Fruit fly (Drosophila melanogaster) whole organism, pupa: Measurements from ENCODE around the gene CG17726.

Source experiments
- CG10348 ChIP-seq: fragments of 200-800 bp; sonication (Bioruptor generic); IDR thresholded peaks from 2 replicates; pipeline ENCODE4 v1.3.6; 2022; ENCODE audit warnings: missing biosample characterization, missing genetic modification characterization
- CG12605 ChIP-seq: fragments of 200-800 bp; sonication (Bioruptor generic); IDR thresholded peaks from 2 replicates; pipeline ENCODE4 v1.3.6; 2022; ENCODE audit warnings: missing biosample characterization, missing genetic modification characterization
- CG13204 ChIP-seq: fragments of 200-800 bp; sonication (Bioruptor generic); optimal IDR thresholded peaks from 2 replicates; lab custom pipeline; 2018; ENCODE audit warnings: missing biosample characterization, mild to moderate bottlenecking, missing genetic modification characterization, moderate library complexity
- CG14655 ChIP-seq: fragments of 200-800 bp; sonication (Bioruptor generic); optimal IDR thresholded peaks from 3 replicates; lab custom pipeline; 2017; ENCODE audit warnings: mild to moderate bottlenecking, missing biosample characterization, missing genetic modification reagents, missing genetic modification characterization
- CG15710 ChIP-seq: fragments of 200-800 bp; sonication (Bioruptor generic); optimal IDR thresholded peaks from 2 replicates; lab custom pipeline; 2018; ENCODE audit warnings: missing biosample characterization, mild to moderate bottlenecking, missing genetic modification characterization, moderate library complexity
- CG17806 ChIP-seq: fragments of 200-800 bp; sonication (Bioruptor generic); optimal IDR thresholded peaks from 2 replicates; lab custom pipeline; 2018; ENCODE audit warnings: missing biosample characterization, mild to moderate bottlenecking, missing genetic modification characterization, moderate library complexity
- CG32121 ChIP-seq: fragments of 200-800 bp; sonication (Bioruptor generic); IDR thresholded peaks from 2 replicates; pipeline ENCODE4 v1.3.6; 2022; ENCODE audit warnings: missing biosample characterization, missing genetic modification characterization
- CG34367 ChIP-seq: fragments of 200-800 bp; sonication (Bioruptor generic); optimal IDR thresholded peaks from 2 replicates; lab custom pipeline; 2018; ENCODE audit warnings: missing biosample characterization, mild to moderate bottlenecking, missing genetic modification characterization
- CG4496 ChIP-seq: fragments of 200-800 bp; sonication (Bioruptor generic); IDR thresholded peaks from 3 replicates; pipeline ENCODE4 v1.3.6; 2022; ENCODE audit warnings: missing biosample characterization, missing genetic modification characterization
- CG8159 ChIP-seq: fragments of 200-800 bp; sonication (Bioruptor generic); optimal IDR thresholded peaks from 3 replicates; lab custom pipeline; 2018; ENCODE audit warnings: missing biosample characterization, mild to moderate bottlenecking, missing genetic modification characterization, moderate library complexity
- CG8301 ChIP-seq: fragments of 200-800 bp; sonication (Bioruptor generic); optimal IDR thresholded peaks from 2 replicates; lab custom pipeline; 2018; ENCODE audit warnings: missing biosample characterization, mild to moderate bottlenecking, missing genetic modification characterization
- CG9948 ChIP-seq: fragments of 200-800 bp; sonication (Bioruptor generic); optimal IDR thresholded peaks from 2 replicates; lab custom pipeline; 2018; ENCODE audit warnings: missing biosample characterization, mild to moderate bottlenecking, missing genetic modification characterization, moderate library complexity
- D1 ChIP-seq: fragments of 200-800 bp; sonication (Bioruptor generic); optimal IDR thresholded peaks from 2 replicates; lab custom pipeline; 2018; ENCODE audit warnings: missing biosample characterization, mild to moderate bottlenecking, missing genetic modification characterization, moderate library complexity
- EcR ChIP-seq: fragments of 200-800 bp; sonication (Bioruptor generic); optimal IDR thresholded peaks from 3 replicates; lab custom pipeline; 2019; ENCODE audit warnings: missing biosample characterization, missing genetic modification characterization, mild to moderate bottlenecking, moderate library complexity, missing genetic modification reagents
- Ets98B ChIP-seq: fragments of 200-800 bp; sonication (Bioruptor generic); IDR thresholded peaks from 2 replicates; pipeline ENCODE4 v1.3.6; 2022; ENCODE audit warnings: missing biosample characterization, missing genetic modification characterization
- Pif1A ChIP-seq: fragments of 200-800 bp; sonication (Bioruptor generic); optimal IDR thresholded peaks from 3 replicates; lab custom pipeline; 2016; ENCODE audit warnings: missing biosample characterization, missing genetic modification characterization
- Pif1B ChIP-seq: fragments of 200-800 bp; sonication (Bioruptor generic); optimal IDR thresholded peaks from 3 replicates; lab custom pipeline; 2016; ENCODE audit warnings: missing biosample characterization, missing genetic modification characterization
- Snoo ChIP-seq: fragments of 200-800 bp; sonication (Bioruptor generic); optimal IDR thresholded peaks from 3 replicates; lab custom pipeline; 2017; ENCODE audit warnings: missing biosample characterization, mild to moderate bottlenecking, missing genetic modification characterization, inconsistent platforms
- fd96Ca ChIP-seq: fragments of 200-800 bp; sonication (Bioruptor generic); IDR thresholded peaks from 3 replicates; pipeline ENCODE4 v1.3.6; 2022; ENCODE audit warnings: missing biosample characterization, missing genetic modification characterization
- gl ChIP-seq: fragments of 200-800 bp; sonication (Bioruptor generic); optimal IDR thresholded peaks from 2 replicates; lab custom pipeline; 2018; ENCODE audit warnings: missing biosample characterization, mild to moderate bottlenecking, missing genetic modification characterization
- rn ChIP-seq: fragments of 200-800 bp; sonication (Bioruptor generic); IDR thresholded peaks from 2 replicates; pipeline ENCODE4 v1.3.6; 2022; ENCODE audit warnings: missing biosample characterization, missing genetic modification characterization

CG17726 gene

DNA sequence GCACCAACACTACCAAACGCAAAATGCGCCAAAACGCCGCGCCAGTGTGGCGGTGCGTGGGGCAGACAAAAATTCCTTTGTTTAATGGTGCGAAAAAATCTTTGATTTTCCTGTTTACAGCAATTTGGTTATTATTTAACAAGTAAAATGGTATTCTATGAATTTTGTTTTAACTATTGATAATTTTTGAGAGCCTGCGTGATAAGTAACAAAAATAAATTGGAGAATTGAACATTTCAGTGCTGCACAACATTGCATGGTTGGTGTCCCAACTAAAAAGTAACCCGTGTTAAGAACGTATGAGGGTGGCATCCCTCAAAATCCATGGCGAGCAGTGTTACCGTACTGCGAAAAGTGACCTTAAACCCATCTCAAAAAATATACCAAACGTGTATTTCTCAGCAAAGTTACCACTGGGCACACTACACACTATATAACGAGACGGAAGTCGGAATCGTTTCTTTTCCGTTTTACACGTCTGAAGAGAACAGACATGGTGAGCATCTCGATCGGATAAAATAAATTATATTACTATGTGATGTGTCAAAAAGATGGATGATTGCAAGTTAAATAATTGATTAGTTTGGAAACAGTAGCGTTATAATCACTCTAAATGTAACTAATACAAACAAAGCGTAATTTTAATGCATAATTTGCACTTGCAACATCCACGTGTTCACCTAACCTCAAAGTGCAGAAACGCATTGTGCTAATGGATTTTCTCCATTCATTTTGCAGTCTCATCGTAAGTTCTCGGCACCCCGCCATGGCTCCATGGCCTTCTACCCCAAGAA is 4.9 kb upstream of the CG17726 start, which contains the start of the genes CG6693 and RpL3:
Gene CG6693, minus strand, starts transcription at position 203 of the 794 bp plus-strand sequence.
Gene RpL3, plus strand, starts transcription at position 458 of the 794 bp plus-strand sequence.
- TF ChIP-seq Snoo (peak; percentile 81), D1 (tag; lab: Kevin White, UChicago) (no peak), rn (GFP tag; lab: Robert Waterston, UW) (no peak), CG4496 (peak; percentile 78), gl (peak; percentile 56), CG32121 (GFP tag; lab: Robert Waterston, UW) (peak; percentile 74), CG13204 (GFP tag; lab: Kevin White, UChicago) (no peak), CG15710 (tag; lab: Kevin White, UChicago) (peak; percentile 49), CG10348 (GFP tag; lab: Robert Waterston, UW) (no peak), EcR (peak; percentile 16), Ets98B (GFP tag; lab: Robert Waterston, UW) (peak; percentile 61), CG12605 (peak; percentile 81), CG8301 (tag; lab: Kevin White, UChicago) (no peak), CG34367 (peak; percentile 58), CG14655 (GFP tag; lab: Kevin White, UChicago) (no peak), CG17806 (tag; lab: Kevin White, UChicago) (peak; percentile 31), CG8159 (tag; lab: Kevin White, UChicago) (peak; percentile 59)

- TF ChIP-seq CG12605 (no peak), CG4496 (no peak), Snoo (no peak), CG13204 (GFP tag; lab: Kevin White, UChicago) (no peak), Pif1B (GFP tag; lab: Kevin White, UChicago) (no peak), CG8301 (tag; lab: Kevin White, UChicago) (no peak), CG17806 (tag; lab: Kevin White, UChicago) (no peak), gl (no peak), Ets98B (GFP tag; lab: Robert Waterston, UW) (no peak), fd96Ca (GFP tag; lab: Robert Waterston, UW) (no peak), CG32121 (GFP tag; lab: Robert Waterston, UW) (no peak), EcR (no peak), CG8159 (tag; lab: Kevin White, UChicago) (no peak), CG9948 (tag; lab: Kevin White, UChicago) (no peak), D1 (tag; lab: Kevin White, UChicago) (no peak)
Measured at dm6 chr3R:11222587-11222986, 4.0 kb upstream of the CG17726 start.

dm6 chr3R:11224478-11224877 is 2.1 kb upstream of the CG17726 start:
- no peak for TF ChIP-seq CG17806 (tag; lab: Kevin White, UChicago)
- no peak for TF ChIP-seq CG8159 (tag; lab: Kevin White, UChicago)
- no peak for TF ChIP-seq CG34367
- TF ChIP-seq CG15710 (tag; lab: Kevin White, UChicago) = no peak
- TF ChIP-seq Pif1A (GFP tag; lab: Kevin White, UChicago) = no peak
- TF ChIP-seq CG13204 (GFP tag; lab: Kevin White, UChicago) = no peak
- no peak for TF ChIP-seq CG4496
- no peak for TF ChIP-seq gl
- TF ChIP-seq Pif1B (GFP tag; lab: Kevin White, UChicago) = no peak
- TF ChIP-seq CG12605 = no peak
- TF ChIP-seq rn (GFP tag; lab: Robert Waterston, UW) = no peak
- TF ChIP-seq CG8301 (tag; lab: Kevin White, UChicago) = no peak

DNA sequence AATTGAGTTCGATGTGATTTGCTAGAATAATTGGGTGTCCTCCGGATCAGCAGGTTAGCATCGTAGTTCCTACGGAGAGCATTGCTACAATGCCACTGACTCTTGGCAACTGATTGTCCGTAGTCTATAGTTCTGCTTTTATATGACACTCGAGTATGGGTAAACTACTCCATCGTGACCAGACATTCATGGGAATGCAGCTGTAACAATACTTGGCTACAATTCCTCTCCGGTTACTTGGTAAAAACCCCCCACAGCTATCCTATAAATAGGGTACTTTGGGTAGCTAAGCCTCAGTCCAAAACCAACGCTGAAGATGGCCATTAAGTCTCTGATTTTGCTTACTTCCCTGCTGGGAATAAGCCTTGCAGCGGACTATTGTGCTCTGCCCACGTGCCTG is 1.3 kb upstream of the CG17726 start, which contains the start of gene scpr-C:
Gene scpr-C, plus strand, starts transcription at position 301 of the 400 bp plus-strand sequence.
- TF ChIP-seq CG13204 (GFP tag; lab: Kevin White, UChicago) = no peak
- TF ChIP-seq Pif1A (GFP tag; lab: Kevin White, UChicago) = no peak
- no peak for TF ChIP-seq Ets98B (GFP tag; lab: Robert Waterston, UW)
- TF ChIP-seq CG8301 (tag; lab: Kevin White, UChicago) = no peak
- no peak for TF ChIP-seq CG9948 (tag; lab: Kevin White, UChicago)
- TF ChIP-seq CG32121 (GFP tag; lab: Robert Waterston, UW) = no peak
- no peak for TF ChIP-seq CG10348 (GFP tag; lab: Robert Waterston, UW)
- TF ChIP-seq CG34367 = no peak
- no peak for TF ChIP-seq gl
- no peak for TF ChIP-seq fd96Ca (GFP tag; lab: Robert Waterston, UW)
- TF ChIP-seq D1 (tag; lab: Kevin White, UChicago) = no peak
- no peak for TF ChIP-seq CG14655 (GFP tag; lab: Kevin White, UChicago)
- TF ChIP-seq CG8159 (tag; lab: Kevin White, UChicago) = no peak
- no peak for TF ChIP-seq CG15710 (tag; lab: Kevin White, UChicago)
- no peak for TF ChIP-seq Snoo
- TF ChIP-seq rn (GFP tag; lab: Robert Waterston, UW) = no peak
- no peak for TF ChIP-seq EcR
- no peak for TF ChIP-seq CG17806 (tag; lab: Kevin White, UChicago)
- TF ChIP-seq Pif1B (GFP tag; lab: Kevin White, UChicago) = no peak
- no peak for TF ChIP-seq CG4496

DNA sequence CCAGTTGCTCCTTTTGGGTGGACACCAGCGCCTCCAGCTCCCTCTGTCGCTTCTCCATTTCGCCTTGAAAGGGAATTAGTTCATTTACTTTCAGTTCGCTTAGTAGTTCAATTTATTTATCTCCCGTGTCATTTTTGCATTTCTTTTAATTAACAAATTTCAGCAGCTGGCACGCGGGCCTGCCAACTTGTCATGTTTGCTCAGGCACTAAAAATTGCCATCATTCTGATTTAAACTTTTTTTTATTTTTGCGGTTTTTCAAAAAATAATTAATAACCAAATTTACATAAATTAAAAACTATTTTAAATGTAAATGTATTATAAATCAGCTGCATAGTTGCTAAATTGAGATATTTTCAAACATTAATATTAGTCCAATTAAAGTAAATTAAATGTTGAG is 3.8 kb downstream of the CG17726 start, which contains the start of gene GCC88:
Gene GCC88, minus strand, starts transcription at position 209 of the 400 bp plus-strand sequence.
- TF ChIP-seq EcR = no peak
- TF ChIP-seq CG17806 (tag; lab: Kevin White, UChicago) = no peak
- TF ChIP-seq CG8159 (tag; lab: Kevin White, UChicago) = no peak
- TF ChIP-seq CG4496 = no peak
- TF ChIP-seq gl = no peak
- no peak for TF ChIP-seq CG13204 (GFP tag; lab: Kevin White, UChicago)
- TF ChIP-seq Pif1B (GFP tag; lab: Kevin White, UChicago) = no peak
- TF ChIP-seq rn (GFP tag; lab: Robert Waterston, UW) = no peak
- no peak for TF ChIP-seq Snoo
- no peak for TF ChIP-seq CG8301 (tag; lab: Kevin White, UChicago)
- TF ChIP-seq fd96Ca (GFP tag; lab: Robert Waterston, UW) = no peak
- no peak for TF ChIP-seq CG10348 (GFP tag; lab: Robert Waterston, UW)
- TF ChIP-seq CG9948 (tag; lab: Kevin White, UChicago) = no peak
- no peak for TF ChIP-seq D1 (tag; lab: Kevin White, UChicago)
- TF ChIP-seq CG32121 (GFP tag; lab: Robert Waterston, UW) = no peak
- TF ChIP-seq, all 21 proteins: peak for 0
